Worm (Caenorhabditis elegans): ENCODE results near the gene C05D9.3.

Gene C05D9.3

DNA sequence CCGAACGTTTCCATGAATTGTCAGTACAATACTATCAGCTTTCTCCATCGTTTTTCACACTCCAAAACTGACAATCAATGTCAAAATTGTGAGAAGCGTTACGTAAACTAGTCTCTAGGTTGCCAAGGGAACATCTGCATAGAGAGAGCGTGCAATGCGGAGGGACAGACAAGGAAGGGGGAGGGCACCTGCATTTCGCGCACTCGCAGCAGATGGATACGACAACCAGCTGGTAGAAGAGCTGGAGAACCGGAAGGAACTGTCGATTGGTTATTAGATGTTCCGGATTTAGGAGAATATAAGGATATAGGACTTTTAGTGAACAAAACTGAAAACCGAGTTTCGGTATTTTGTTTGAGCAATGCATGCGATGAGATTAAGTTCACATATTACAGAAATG is 42.7 kb upstream of the C05D9.3 start, which contains the start of gene mksr-1:
TSS of gene mksr-1 (minus strand) at position 144 of the 400 bp plus-strand sequence.
- TF ChIP-seq hpl-2 (GFP tag; optimal IDR thresholded peaks at IDR 0.05): no peak
- TF ChIP-seq ceh-90 (tag; optimal IDR thresholded peaks at IDR 0.05): no peak
- TF ChIP-seq unc-62 (GFP tag; optimal IDR thresholded peaks at IDR 0.05): no peak
- TF ChIP-seq elt-3 (tag; optimal IDR thresholded peaks at IDR 0.05): no peak
- TF ChIP-seq elt-2 (tag; optimal IDR thresholded peaks at IDR 0.05): no peak
- TF ChIP-seq ama-1 (optimal IDR thresholded peaks at IDR 0.05): no peak
- no peak for TF ChIP-seq irx-1 (tag; optimal IDR thresholded peaks at IDR 0.05)
- TF ChIP-seq nhr-19 (GFP tag; conservative IDR thresholded peaks at IDR 0.05): no peak
- no peak for TF ChIP-seq nhr-20 (tag; optimal IDR thresholded peaks at IDR 0.05)
- no peak for TF ChIP-seq nhr-237 (tag; optimal IDR thresholded peaks at IDR 0.05)

ce11 chrX:1072152-1072551 is 39.6 kb upstream of the C05D9.3 start, which contains the start of gene lim-6:
TSS of gene lim-6 (plus strand) at chrX:1072452.
- TF ChIP-seq ama-1 (optimal IDR thresholded peaks at IDR 0.05) (no peak), pag-3 (tag; optimal IDR thresholded peaks at IDR 0.05; ENCODE audit: borderline replicate concordance, insufficient read depth) (no peak), hpl-2 (GFP tag; optimal IDR thresholded peaks at IDR 0.05) (no peak), snu-23 (GFP tag; optimal IDR thresholded peaks at IDR 0.05) (no peak), nhr-47 (tag; optimal IDR thresholded peaks at IDR 0.05) (no peak), sox-4 (tag; optimal IDR thresholded peaks at IDR 0.05) (no peak), fkh-4 (tag; optimal IDR thresholded peaks at IDR 0.05; ENCODE audit: borderline replicate concordance) (no peak), nhr-76 (tag; optimal IDR thresholded peaks at IDR 0.05) (no peak), ceh-8 (GFP tag; optimal IDR thresholded peaks at IDR 0.05) (no peak), nhr-77 (tag; optimal IDR thresholded peaks at IDR 0.05) (no peak)

- TF ChIP-seq C16A3.4 (tag; optimal IDR thresholded peaks at IDR 0.05): no peak
- peak; percentile 1 for TF ChIP-seq dsc-1 (tag; optimal IDR thresholded peaks at IDR 0.05)
- no peak for TF ChIP-seq ceh-90 (tag; optimal IDR thresholded peaks at IDR 0.05)
- no peak for TF ChIP-seq elt-2 (tag; optimal IDR thresholded peaks at IDR 0.05)
- TF ChIP-seq unc-98 (GFP tag; IDR thresholded peaks at IDR 0.05): no peak
- TF ChIP-seq ces-1 (GFP tag; optimal IDR thresholded peaks at IDR 0.05): no peak
- TF ChIP-seq zag-1 (tag; optimal IDR thresholded peaks at IDR 0.05): no peak
- TF ChIP-seq tbx-2 (tag; optimal IDR thresholded peaks at IDR 0.05): no peak
- TF ChIP-seq nhr-71 (tag; optimal IDR thresholded peaks at IDR 0.05): peak; percentile 45
- no peak for TF ChIP-seq snu-23 (GFP tag; optimal IDR thresholded peaks at IDR 0.05)
- no peak for TF ChIP-seq ceh-88 (GFP tag; IDR thresholded peaks at IDR 0.05)
- peak; percentile 74 for TF ChIP-seq skn-1 (tag; optimal IDR thresholded peaks at IDR 0.05)
- no peak for TF ChIP-seq tlp-1 (tag; optimal IDR thresholded peaks at IDR 0.05)
- peak; percentile 27 for TF ChIP-seq rnt-1 (tag; optimal IDR thresholded peaks at IDR 0.05)
- no peak for TF ChIP-seq pax-3 (tag; optimal IDR thresholded peaks at IDR 0.05)
- no peak for TF ChIP-seq mef-2 (tag; optimal IDR thresholded peaks at IDR 0.05)
- TF ChIP-seq pag-3 (tag; optimal IDR thresholded peaks at IDR 0.05; ENCODE audit: borderline replicate concordance, insufficient read depth): peak; percentile 35
- no peak for TF ChIP-seq dpl-1 (GFP tag; optimal IDR thresholded peaks at IDR 0.05)
- peak in 1 of 2 experiments; percentile 24 for TF ChIP-seq lsy-2 (tag; optimal IDR thresholded peaks at IDR 0.05)
- TF ChIP-seq nhr-85 (tag): no peak
- TF ChIP-seq nhr-77 (tag; optimal IDR thresholded peaks at IDR 0.05): no peak
- TF ChIP-seq blmp-1 (tag; optimal IDR thresholded peaks at IDR 0.05): no peak
- no peak for TF ChIP-seq swsn-7 (tag; optimal IDR thresholded peaks at IDR 0.05)
- TF ChIP-seq sptf-1 (tag; optimal IDR thresholded peaks at IDR 0.05): no peak
- no peak for TF ChIP-seq aha-1 (tag; optimal IDR thresholded peaks at IDR 0.05)
- no peak for TF ChIP-seq vab-15 (tag; optimal IDR thresholded peaks at IDR 0.05)
- TF ChIP-seq lin-14 (GFP tag; optimal IDR thresholded peaks at IDR 0.05): peak; percentile 34
- no peak for TF ChIP-seq C04F5.9 (tag; optimal IDR thresholded peaks at IDR 0.05)
- no peak for TF ChIP-seq ztf-4 (tag; optimal IDR thresholded peaks at IDR 0.05)
- no peak for TF ChIP-seq aly-2 (tag; optimal IDR thresholded peaks at IDR 0.05)
- no peak for TF ChIP-seq unc-62 (GFP tag; optimal IDR thresholded peaks at IDR 0.05)
- TF ChIP-seq efl-3 (GFP tag; optimal IDR thresholded peaks at IDR 0.05): no peak
- no peak for TF ChIP-seq egl-27 (tag; optimal IDR thresholded peaks at IDR 0.05)
- no peak for TF ChIP-seq unc-130 (tag; optimal IDR thresholded peaks at IDR 0.05)
- no peak for TF ChIP-seq nhr-47 (tag; optimal IDR thresholded peaks at IDR 0.05)
- no peak for TF ChIP-seq mdl-1 (tag; optimal IDR thresholded peaks at IDR 0.05)
Measured at ce11 chrX:1080549-1080948, 31.2 kb upstream of the C05D9.3 start, which contains the start of gene pfn-3. TSS of gene pfn-3 (minus strand) at chrX:1080649.
